Worm (Caenorhabditis elegans) whole organism, early embryonic: ENCODE measurements around the gene col-108.

ENCODE experiments used
- B0310.2 ChIP-seq: sonication (generic microtip); optimal IDR thresholded peaks from 2 replicates; lab custom pipeline; 2016; ENCODE audit warnings: mild to moderate bottlenecking, missing genetic modification characterization, missing compliant biosample characterization
- F13C5.2 ChIP-seq: sonication (generic microtip); optimal IDR thresholded peaks from 2 replicates; lab custom pipeline; 2017; ENCODE audit warnings: mild to moderate bottlenecking, missing genetic modification characterization, inconsistent platforms, missing compliant biosample characterization
- aly-1 ChIP-seq: sonication (generic microtip); optimal IDR thresholded peaks from 2 replicates; lab custom pipeline; 2016; ENCODE audit warnings: missing genetic modification characterization, missing compliant biosample characterization
- ama-1 ChIP-seq: fragments of 150-350 bp; optimal IDR thresholded peaks from 2 replicates; lab custom pipeline; 2014
- ceh-13 ChIP-seq: fragments of 200-800 bp; sonication (Bioruptor generic); optimal IDR thresholded peaks from 2 replicates; lab custom pipeline; 2018; ENCODE audit warnings: mild to moderate bottlenecking, missing genetic modification characterization, missing compliant biosample characterization
- ceh-36 ChIP-seq: sonication (generic microtip); optimal IDR thresholded peaks from 2 replicates; lab custom pipeline; 2016; ENCODE audit warnings: missing genetic modification characterization, inconsistent platforms, missing compliant biosample characterization
- ets-7 ChIP-seq: sonication (generic microtip); optimal IDR thresholded peaks from 2 replicates; lab custom pipeline; 2016; ENCODE audit warnings: missing genotype, missing genetic modification characterization, missing compliant biosample characterization
- flt-1 ChIP-seq: fragments of 200-800 bp; sonication (Bioruptor generic); IDR thresholded peaks from 2 replicates; pipeline ENCODE4 v1.3.6; 2022; ENCODE audit warnings: missing genetic modification characterization, missing compliant biosample characterization
- hmbx-1 ChIP-seq: sonication (generic microtip); optimal IDR thresholded peaks from 2 replicates; lab custom pipeline; 2016; ENCODE audit warnings: mild to moderate bottlenecking, missing genetic modification characterization, missing compliant biosample characterization
- hmg-4 ChIP-seq: fragments of 200-800 bp; sonication (Bioruptor generic); optimal IDR thresholded peaks from 2 replicates; lab custom pipeline; 2018; ENCODE audit warnings: mild to moderate bottlenecking, missing genetic modification characterization, missing compliant biosample characterization
- hnd-1 ChIP-seq: sonication (generic microtip); optimal IDR thresholded peaks from 2 replicates; lab custom pipeline; 2016; ENCODE audit warnings: missing genetic modification characterization, missing compliant biosample characterization
- pes-1 ChIP-seq: fragments of 200-800 bp; sonication (Bioruptor generic); IDR thresholded peaks from 2 replicates; pipeline ENCODE4 v1.3.6; 2022; ENCODE audit warnings: missing genetic modification reagents, missing genetic modification characterization, missing compliant biosample characterization
- scrt-1 ChIP-seq: fragments of 200-800 bp; sonication (Bioruptor generic); IDR thresholded peaks from 2 replicates; pipeline ENCODE4 v1.3.6; 2022; ENCODE audit warnings: missing genetic modification characterization, missing compliant biosample characterization
- sea-1 ChIP-seq: fragments of 200-800 bp; sonication (Bioruptor generic); conservative IDR thresholded peaks from 2 replicates; pipeline ENCODE4 v1.3.6; 2022; ENCODE audit warnings: missing genetic modification characterization, missing compliant biosample characterization
- tbx-11 ChIP-seq: fragments of 200-800 bp; sonication (Bioruptor generic); IDR thresholded peaks from 2 replicates; pipeline ENCODE4 v1.3.6; 2022; ENCODE audit warnings: missing genetic modification characterization, missing compliant biosample characterization
- tbx-37 ChIP-seq: fragments of 200-800 bp; sonication (Bioruptor generic); conservative IDR thresholded peaks from 2 replicates; pipeline ENCODE4 v1.3.6; 2022; ENCODE audit warnings: missing genetic modification reagents, missing genetic modification characterization, missing compliant biosample characterization
- tra-4 ChIP-seq: sonication (generic microtip); optimal IDR thresholded peaks from 2 replicates; lab custom pipeline; 2017; ENCODE audit warnings: missing genetic modification characterization, missing compliant biosample characterization

The col-108 gene

DNA sequence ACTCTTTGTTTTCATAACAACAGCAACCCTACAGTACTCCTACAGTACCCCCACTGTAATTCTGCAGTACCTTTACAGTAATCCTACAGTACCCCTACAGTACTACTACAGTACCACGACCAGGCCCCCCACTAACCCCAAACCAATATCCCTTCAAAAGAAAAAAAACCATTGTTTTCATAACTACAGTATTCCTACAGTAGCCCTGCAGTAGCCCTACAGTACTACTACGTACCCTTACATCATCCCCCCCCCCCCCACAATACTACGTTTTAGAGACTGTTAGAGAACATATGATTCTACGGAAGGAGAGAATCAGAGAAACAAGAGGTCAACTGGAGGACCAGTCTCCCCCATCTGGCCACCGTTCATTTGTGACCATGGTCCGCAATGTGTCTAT is 14.9 kb upstream of the col-108 start, which contains the start of gene Y41D4A.3:
Gene Y41D4A.3, plus strand, starts transcription at position 301 of the 400 bp plus-strand sequence.
- no peak for TF ChIP-seq ama-1 (lab: Kevin White, UChicago)
- TF ChIP-seq ets-7 = no peak
- no peak for TF ChIP-seq tbx-37 (GFP tag; lab: Robert Waterston, UW)
- no peak for TF ChIP-seq pes-1 (GFP tag; lab: Robert Waterston, UW)
- TF ChIP-seq scrt-1 = no peak
- TF ChIP-seq B0310.2 (tag; lab: Kevin White, UChicago) = no peak
- TF ChIP-seq ceh-13 (GFP tag; lab: Kevin White, UChicago) = no peak
- no peak for TF ChIP-seq F13C5.2 (tag; lab: Kevin White, UChicago)
- no peak for TF ChIP-seq hnd-1 (tag; lab: Kevin White, UChicago)
- TF ChIP-seq aly-1 (tag; lab: Kevin White, UChicago) = no peak
- TF ChIP-seq ceh-36 (tag; lab: Kevin White, UChicago) = no peak
- no peak for TF ChIP-seq sea-1 (GFP tag; lab: Robert Waterston, UW)
- no peak for TF ChIP-seq flt-1
- no peak for TF ChIP-seq tbx-11

DNA sequence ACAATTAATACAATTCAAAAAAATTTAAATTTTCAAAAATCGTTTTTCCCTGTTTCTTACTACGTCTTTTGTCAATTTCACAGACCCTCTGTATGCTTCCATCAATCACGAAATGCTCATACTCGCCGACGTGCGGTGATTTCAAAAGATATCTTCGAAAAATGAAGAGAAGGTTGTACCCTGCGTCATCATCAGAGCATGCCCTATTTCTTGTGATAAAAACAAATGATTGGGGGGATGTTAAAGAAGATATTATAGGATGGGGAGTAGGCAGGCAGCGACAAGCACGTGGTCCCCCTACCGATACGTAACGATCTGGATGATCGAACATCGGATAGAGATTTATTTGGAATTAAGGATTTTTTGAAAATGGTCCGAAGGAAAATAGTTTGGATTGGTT is 9.8 kb upstream of the col-108 start:
- TF ChIP-seq tbx-11 = no peak
- TF ChIP-seq ceh-13 (GFP tag; lab: Kevin White, UChicago) = no peak
- no peak for TF ChIP-seq hnd-1 (tag; lab: Kevin White, UChicago)
- no peak for TF ChIP-seq aly-1 (tag; lab: Kevin White, UChicago)
- no peak for TF ChIP-seq ceh-36 (tag; lab: Kevin White, UChicago)
- TF ChIP-seq hmbx-1 = no peak
- TF ChIP-seq ama-1 (lab: Kevin White, UChicago) = no peak
- no peak for TF ChIP-seq pes-1 (GFP tag; lab: Robert Waterston, UW)
- no peak for TF ChIP-seq tbx-37 (GFP tag; lab: Robert Waterston, UW)
- TF ChIP-seq sea-1 (GFP tag; lab: Robert Waterston, UW) = no peak
- TF ChIP-seq scrt-1 = no peak
- TF ChIP-seq hmg-4 (GFP tag; lab: Kevin White, UChicago) = no peak

- no peak for TF ChIP-seq hnd-1 (tag; lab: Kevin White, UChicago)
- no peak for TF ChIP-seq pes-1 (GFP tag; lab: Robert Waterston, UW)
- no peak for TF ChIP-seq tra-4 (tag; lab: Kevin White, UChicago)
- no peak for TF ChIP-seq scrt-1
- TF ChIP-seq ceh-36 (tag; lab: Kevin White, UChicago) = no peak
- no peak for TF ChIP-seq aly-1 (tag; lab: Kevin White, UChicago)
- no peak for TF ChIP-seq ets-7
- TF ChIP-seq ceh-13 (GFP tag; lab: Kevin White, UChicago) = no peak
- no peak for TF ChIP-seq tbx-11
- TF ChIP-seq sea-1 (GFP tag; lab: Robert Waterston, UW) = no peak
- no peak for TF ChIP-seq B0310.2 (tag; lab: Kevin White, UChicago)
- no peak for TF ChIP-seq tbx-37 (GFP tag; lab: Robert Waterston, UW)
Measured at ce11 chrIV:1761553-1761952, 6.8 kb upstream of the col-108 start, which contains the start of gene Y41D4A.7. Gene Y41D4A.7, minus strand, starts transcription at chrIV:1761570.

DNA sequence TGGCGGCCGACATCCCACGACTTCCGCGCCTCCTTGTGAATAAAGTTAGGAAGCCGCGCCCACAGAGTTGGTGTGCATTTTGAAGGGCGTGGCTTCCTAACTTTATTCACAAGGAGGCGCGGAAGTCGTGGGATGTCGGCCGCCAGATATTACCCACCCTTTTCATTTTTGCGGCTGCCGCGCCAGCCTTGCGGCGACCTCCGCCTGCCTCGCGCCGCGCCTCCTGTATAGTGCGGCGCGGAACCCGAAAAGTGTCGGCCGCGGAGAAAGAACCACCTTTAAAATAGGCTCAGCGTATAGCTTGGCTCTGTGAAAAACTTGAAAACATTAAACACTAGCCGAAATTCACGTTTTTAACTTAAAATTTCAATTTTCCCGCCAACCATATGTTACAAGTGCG is 4.9 kb upstream of the col-108 start:
- TF ChIP-seq F13C5.2 (tag; lab: Kevin White, UChicago) (no peak), pes-1 (GFP tag; lab: Robert Waterston, UW) (no peak), ceh-13 (GFP tag; lab: Kevin White, UChicago) (no peak), tbx-37 (GFP tag; lab: Robert Waterston, UW) (no peak), tbx-11 (no peak), flt-1 (no peak), hnd-1 (tag; lab: Kevin White, UChicago) (no peak)

ce11 chrIV:1765954-1766353 is 2.4 kb upstream of the col-108 start:
- TF ChIP-seq tra-4 (tag; lab: Kevin White, UChicago) (no peak), flt-1 (no peak), ceh-36 (tag; lab: Kevin White, UChicago) (no peak), hmbx-1 (no peak), tbx-37 (GFP tag; lab: Robert Waterston, UW) (no peak), sea-1 (GFP tag; lab: Robert Waterston, UW) (no peak), F13C5.2 (tag; lab: Kevin White, UChicago) (no peak), ets-7 (no peak), hnd-1 (tag; lab: Kevin White, UChicago) (no peak), scrt-1 (no peak), pes-1 (GFP tag; lab: Robert Waterston, UW) (no peak), aly-1 (tag; lab: Kevin White, UChicago) (no peak), B0310.2 (tag; lab: Kevin White, UChicago) (no peak), tbx-11 (no peak), ceh-13 (GFP tag; lab: Kevin White, UChicago) (no peak), hmg-4 (GFP tag; lab: Kevin White, UChicago) (no peak), ama-1 (lab: Kevin White, UChicago) (no peak)

DNA sequence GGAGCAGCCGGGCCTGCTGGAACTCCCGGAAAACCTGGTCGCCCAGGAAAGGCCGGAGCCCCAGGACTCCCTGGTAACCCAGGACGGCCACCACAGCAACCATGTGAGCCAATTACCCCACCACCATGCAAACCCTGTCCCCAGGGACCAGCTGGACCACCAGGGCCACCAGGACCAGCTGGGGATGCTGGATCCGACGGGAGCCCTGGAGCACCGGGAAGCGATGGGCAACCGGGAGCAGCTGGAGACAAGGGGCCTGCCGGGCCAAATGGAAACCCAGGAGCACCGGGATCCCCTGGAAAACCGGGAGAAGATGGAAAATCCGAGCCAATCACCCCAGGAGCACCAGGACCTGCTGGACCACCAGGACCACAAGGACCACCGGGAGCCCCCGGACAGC is 686 bp downstream of the col-108 start:
- TF ChIP-seq hmbx-1 (no peak), aly-1 (tag; lab: Kevin White, UChicago) (peak; percentile 75), hmg-4 (GFP tag; lab: Kevin White, UChicago) (peak; percentile 47)

ce11 chrIV:1771843-1772242 is 3.5 kb downstream of the col-108 start, which contains the start of gene Y41D4A.1:
Gene Y41D4A.1, plus strand, starts transcription at chrIV:1772143.
- TF ChIP-seq scrt-1 = no peak
- no peak for TF ChIP-seq tbx-11
- TF ChIP-seq F13C5.2 (tag; lab: Kevin White, UChicago) = no peak
- no peak for TF ChIP-seq tra-4 (tag; lab: Kevin White, UChicago)
- TF ChIP-seq ets-7 = no peak
- no peak for TF ChIP-seq ama-1 (lab: Kevin White, UChicago)
- TF ChIP-seq hnd-1 (tag; lab: Kevin White, UChicago) = no peak
- TF ChIP-seq B0310.2 (tag; lab: Kevin White, UChicago) = no peak
- no peak for TF ChIP-seq sea-1 (GFP tag; lab: Robert Waterston, UW)
- no peak for TF ChIP-seq hmbx-1
